Fruit fly (Drosophila melanogaster) whole organism, embryonic: Measurements from ENCODE around the gene ovm.

Experiments used
- CG1024 ChIP-seq: fragments of 200-800 bp; sonication (Bioruptor generic); IDR thresholded peaks from 2 replicates; pipeline ENCODE4 v1.3.6; 2022; ENCODE audit warnings: missing biosample characterization, missing genetic modification characterization
- CG11247 ChIP-seq: fragments of 200-800 bp; sonication (Bioruptor generic); IDR thresholded peaks from 2 replicates; pipeline ENCODE4 v1.3.6; 2022; ENCODE audit warnings: missing biosample characterization, missing genetic modification characterization
- CG11695 ChIP-seq: fragments of 200-800 bp; sonication (Bioruptor generic); IDR thresholded peaks from 3 replicates; pipeline ENCODE4 v1.3.6; 2022; ENCODE audit warnings: missing biosample characterization, missing genetic modification characterization
- CG12942 ChIP-seq: fragments of 200-800 bp; sonication (Bioruptor generic); optimal IDR thresholded peaks from 3 replicates; lab custom pipeline; 2016; ENCODE audit warnings: missing biosample characterization, missing genetic modification characterization
- CG13287 ChIP-seq: fragments of 200-800 bp; sonication (Bioruptor generic); IDR thresholded peaks from 2 replicates; pipeline ENCODE4 v1.3.6; 2022; ENCODE audit warnings: missing biosample characterization, missing genetic modification characterization; ENCODE audit not compliant: partially characterized antibody
- CG14014 ChIP-seq: fragments of 200-800 bp; sonication (Bioruptor generic); IDR thresholded peaks from 2 replicates; pipeline ENCODE4 v1.3.6; 2022; ENCODE audit warnings: missing biosample characterization, missing genetic modification characterization
- CG1603 ChIP-seq: fragments of 200-800 bp; sonication (Bioruptor generic); optimal IDR thresholded peaks from 2 replicates; lab custom pipeline; 2019; ENCODE audit warnings: missing biosample characterization, mild to moderate bottlenecking, missing genetic modification characterization, moderate library complexity
- CG16813 ChIP-seq: fragments of 200-800 bp; sonication (Bioruptor generic); IDR thresholded peaks from 3 replicates; pipeline ENCODE4 v1.3.6; 2022; ENCODE audit warnings: missing biosample characterization, missing genetic modification characterization; ENCODE audit not compliant: partially characterized antibody
- CG2116 ChIP-seq: fragments of 200-800 bp; sonication (Bioruptor generic); optimal IDR thresholded peaks from 3 replicates; lab custom pipeline; 2018; ENCODE audit warnings: missing biosample characterization, mild to moderate bottlenecking, missing genetic modification characterization
- CG3065 ChIP-seq: fragments of 200-800 bp; sonication (Bioruptor generic); optimal IDR thresholded peaks from 2 replicates; lab custom pipeline; 2016; ENCODE audit warnings: missing biosample characterization, missing genetic modification characterization
- CG4282 ChIP-seq: fragments of 200-800 bp; sonication (Bioruptor generic); optimal IDR thresholded peaks from 2 replicates; lab custom pipeline; 2016; ENCODE audit warnings: missing biosample characterization, missing genetic modification characterization
- CG4617 ChIP-seq: fragments of 200-800 bp; sonication (Bioruptor generic); optimal IDR thresholded peaks from 3 replicates; lab custom pipeline; 2016; ENCODE audit warnings: missing biosample characterization, missing genetic modification characterization, borderline replicate concordance
- CG5245 ChIP-seq: fragments of 200-800 bp; sonication (Bioruptor generic); optimal IDR thresholded peaks from 3 replicates; lab custom pipeline; 2016; ENCODE audit warnings: missing biosample characterization, missing genetic modification characterization
- CG7556 ChIP-seq: fragments of 200-800 bp; sonication (Bioruptor generic); optimal IDR thresholded peaks from 2 replicates; lab custom pipeline; 2017; ENCODE audit warnings: missing biosample characterization, mild to moderate bottlenecking, missing genetic modification characterization
- CG7987 ChIP-seq: fragments of 200-800 bp; sonication (Bioruptor generic); optimal IDR thresholded peaks from 2 replicates; lab custom pipeline; 2018; ENCODE audit warnings: missing biosample characterization, mild to moderate bottlenecking, missing genetic modification characterization, moderate library complexity
- CG8089 ChIP-seq: fragments of 200-800 bp; sonication (Bioruptor generic); optimal IDR thresholded peaks from 3 replicates; lab custom pipeline; 2016; ENCODE audit warnings: missing biosample characterization, missing genetic modification characterization
- CG9727 ChIP-seq: fragments of 200-800 bp; sonication (Bioruptor generic); optimal IDR thresholded peaks from 3 replicates; lab custom pipeline; 2017; ENCODE audit warnings: missing biosample characterization, mild to moderate bottlenecking, missing genetic modification characterization
- CG9797 ChIP-seq: fragments of 200-800 bp; sonication (Bioruptor generic); optimal IDR thresholded peaks from 3 replicates; lab custom pipeline; 2018; ENCODE audit warnings: missing biosample characterization, mild to moderate bottlenecking, missing genetic modification characterization
- D19A ChIP-seq: fragments of 200-800 bp; optimal IDR thresholded peaks from 3 replicates; lab custom pipeline; 2019; ENCODE audit warnings: missing biosample characterization, mild to moderate bottlenecking, missing genetic modification characterization, moderate library complexity
- Dad ChIP-seq: fragments of 200-800 bp; sonication (Bioruptor generic); optimal IDR thresholded peaks from 3 replicates; lab custom pipeline; 2016; ENCODE audit warnings: missing biosample characterization, missing genetic modification characterization
- Dbx ChIP-seq: fragments of 200-800 bp; sonication (Bioruptor generic); IDR thresholded peaks from 3 replicates; pipeline ENCODE4 v1.3.6; 2022; ENCODE audit warnings: missing biosample characterization, missing genetic modification characterization
- Dfd ChIP-seq, 2 experiments: fragments of >200 bp; optimal IDR thresholded peaks; 2 replicates each; lab custom pipeline; 2017; ENCODE audit warnings: missing biosample characterization in 2 of 2, missing genetic modification characterization in 2 of 2
- Dp ChIP-seq: fragments of 200-800 bp; sonication (Bioruptor generic); optimal IDR thresholded peaks from 2 replicates; lab custom pipeline; 2018; ENCODE audit warnings: missing biosample characterization, mild to moderate bottlenecking, missing genetic modification characterization, moderate library complexity
- Drgx ChIP-seq: fragments of 200-800 bp; sonication (Bioruptor generic); IDR thresholded peaks from 2 replicates; pipeline ENCODE4 v1.3.6; 2022; ENCODE audit warnings: missing biosample characterization, missing genetic modification characterization
- ERR ChIP-seq: fragments of 200-800 bp; sonication (Bioruptor generic); optimal IDR thresholded peaks from 2 replicates; lab custom pipeline; 2016; ENCODE audit warnings: missing biosample characterization, missing genetic modification characterization
- HLH3B ChIP-seq: fragments of 200-800 bp; sonication (Bioruptor generic); IDR thresholded peaks from 2 replicates; pipeline ENCODE4 v1.3.6; 2022; ENCODE audit warnings: missing biosample characterization, missing genetic modification characterization
- MBD-R2 ChIP-seq: fragments of 200-800 bp; sonication (Bioruptor generic); IDR thresholded peaks from 2 replicates; pipeline ENCODE4 v1.3.6; 2022; ENCODE audit warnings: missing biosample characterization, missing genetic modification characterization
- MTF-1 ChIP-seq: fragments of 200-800 bp; sonication (Bioruptor generic); optimal IDR thresholded peaks from 2 replicates; lab custom pipeline; 2018; ENCODE audit warnings: missing biosample characterization, mild to moderate bottlenecking, missing genetic modification characterization, borderline replicate concordance
- Max ChIP-seq: fragments of 200-800 bp; sonication (Bioruptor generic); optimal IDR thresholded peaks from 2 replicates; lab custom pipeline; 2016; ENCODE audit warnings: missing biosample characterization, mild to moderate bottlenecking, missing genetic modification characterization
- NFAT ChIP-seq: fragments of 200-800 bp; sonication (Bioruptor generic); IDR thresholded peaks from 2 replicates; pipeline ENCODE4 v1.3.6; 2022; ENCODE audit warnings: missing biosample characterization, missing genetic modification characterization
- Pdp1 ChIP-seq, 2 experiments: fragments of 200-800 bp; sonication (Bioruptor generic); optimal IDR thresholded peaks; 3 replicates each; lab custom pipeline; 2016; ENCODE audit warnings: missing biosample characterization in 2 of 2, missing genetic modification characterization in 2 of 2, mild to moderate bottlenecking in 1 of 2, moderate library complexity in 1 of 2
- Six4 ChIP-seq: fragments of 200-800 bp; sonication (Bioruptor generic); optimal IDR thresholded peaks from 2 replicates; lab custom pipeline; 2016; ENCODE audit warnings: missing biosample characterization, missing genetic modification characterization
- Sry-β ChIP-seq: fragments of 200-800 bp; sonication (Bioruptor generic); optimal IDR thresholded peaks from 2 replicates; lab custom pipeline; 2018; ENCODE audit warnings: missing biosample characterization, mild to moderate bottlenecking, missing genetic modification characterization, moderate library complexity
- Trl ChIP-seq, 3 experiments: fragments of >200 bp in 2 of 3; fragments of 200-800 bp in 1 of 3; sonication (Bioruptor generic) in 1 of 3; optimal IDR thresholded peaks; 2 replicates in 1 of 3; 3 replicates in 2 of 3; lab custom pipeline; 2016 to 2017; ENCODE audit warnings: missing biosample characterization in 1 of 3, missing genetic modification characterization in 1 of 3
- Vsx1 ChIP-seq: fragments of 200-800 bp; sonication (Bioruptor generic); optimal IDR thresholded peaks from 2 replicates; lab custom pipeline; 2017; ENCODE audit warnings: missing biosample characterization, mild to moderate bottlenecking, missing genetic modification characterization, missing genetic modification reagents
- ac ChIP-seq: fragments of 200-800 bp; sonication (Bioruptor generic); optimal IDR thresholded peaks from 3 replicates; lab custom pipeline; 2017; ENCODE audit warnings: missing biosample characterization, mild to moderate bottlenecking, missing genetic modification characterization
- az2 ChIP-seq: fragments of 200-800 bp; sonication (Bioruptor generic); optimal IDR thresholded peaks from 3 replicates; lab custom pipeline; 2016; ENCODE audit warnings: missing biosample characterization, missing genetic modification characterization
- dan ChIP-seq: fragments of 200-800 bp; sonication (Bioruptor generic); IDR thresholded peaks from 2 replicates; pipeline ENCODE4 v1.3.6; 2022; ENCODE audit warnings: missing biosample characterization, missing genetic modification characterization
- fd102C ChIP-seq: fragments of 200-800 bp; sonication (Bioruptor generic); optimal IDR thresholded peaks from 2 replicates; lab custom pipeline; 2018; ENCODE audit warnings: missing biosample characterization, mild to moderate bottlenecking, missing genetic modification characterization, moderate library complexity
- hbn ChIP-seq: fragments of 200-800 bp; sonication (Bioruptor generic); IDR thresholded peaks from 2 replicates; pipeline ENCODE4 v1.3.6; 2022; ENCODE audit warnings: missing biosample characterization, missing genetic modification characterization; ENCODE audit not compliant: partially characterized antibody
- hkb ChIP-seq, 2 experiments: fragments of 200-800 bp in 1 of 2; fragments of >200 bp in 1 of 2; sonication (Bioruptor generic) in 1 of 2; IDR thresholded peaks in 1 of 2; optimal IDR thresholded peaks in 1 of 2; 2 replicates each; pipeline versions ENCODE4 v1.3.6 to Lab custom; 2017 to 2022; ENCODE audit warnings: missing biosample characterization in 1 of 2, missing genetic modification characterization in 1 of 2
- jumu ChIP-seq: fragments of 200-800 bp; sonication (Bioruptor generic); optimal IDR thresholded peaks from 3 replicates; lab custom pipeline; 2016; ENCODE audit warnings: missing biosample characterization, missing genetic modification characterization
- ken ChIP-seq: fragments of 200-800 bp; sonication (Bioruptor generic); IDR thresholded peaks from 3 replicates; pipeline ENCODE4 v1.3.6; 2022; ENCODE audit warnings: missing biosample characterization, missing genetic modification characterization
- maf-S ChIP-seq: fragments of 200-800 bp; sonication (Bioruptor generic); optimal IDR thresholded peaks from 2 replicates; lab custom pipeline; 2016; ENCODE audit warnings: missing biosample characterization, missing genetic modification characterization
- odd ChIP-seq: fragments of 200-800 bp; sonication (Bioruptor generic); optimal IDR thresholded peaks from 2 replicates; lab custom pipeline; 2017; ENCODE audit warnings: missing biosample characterization, mild to moderate bottlenecking, missing genetic modification characterization
- repo ChIP-seq: fragments of 200-800 bp; sonication (Bioruptor generic); optimal IDR thresholded peaks from 2 replicates; lab custom pipeline; 2016; ENCODE audit warnings: missing biosample characterization, missing genetic modification characterization
- rib ChIP-seq: fragments of 200-800 bp; sonication (Bioruptor generic); IDR thresholded peaks from 2 replicates; pipeline ENCODE4 v1.3.6; 2022; ENCODE audit warnings: missing biosample characterization, missing genetic modification characterization
- sens ChIP-seq: fragments of 200-800 bp; sonication (Bioruptor generic); peaks from one replicate; lab custom pipeline; 2016; ENCODE audit warnings: missing biosample characterization, missing genetic modification characterization
- slp2 ChIP-seq: fragments of 200-800 bp; sonication (Bioruptor generic); optimal IDR thresholded peaks from 2 replicates; lab custom pipeline; 2016; ENCODE audit warnings: missing biosample characterization, missing genetic modification characterization
- sr ChIP-seq: fragments of 200-800 bp; sonication (Bioruptor generic); IDR thresholded peaks from 3 replicates; pipeline ENCODE4 v1.3.6; 2022; ENCODE audit warnings: missing biosample characterization, missing genetic modification characterization
- yki ChIP-seq: fragments of >200 bp; optimal IDR thresholded peaks from 3 replicates; lab custom pipeline; 2018
- zf30C ChIP-seq: fragments of 200-800 bp; sonication (Bioruptor generic); optimal IDR thresholded peaks from 3 replicates; lab custom pipeline; 2018; ENCODE audit warnings: missing biosample characterization, mild to moderate bottlenecking, missing genetic modification characterization

ovm gene

DNA sequence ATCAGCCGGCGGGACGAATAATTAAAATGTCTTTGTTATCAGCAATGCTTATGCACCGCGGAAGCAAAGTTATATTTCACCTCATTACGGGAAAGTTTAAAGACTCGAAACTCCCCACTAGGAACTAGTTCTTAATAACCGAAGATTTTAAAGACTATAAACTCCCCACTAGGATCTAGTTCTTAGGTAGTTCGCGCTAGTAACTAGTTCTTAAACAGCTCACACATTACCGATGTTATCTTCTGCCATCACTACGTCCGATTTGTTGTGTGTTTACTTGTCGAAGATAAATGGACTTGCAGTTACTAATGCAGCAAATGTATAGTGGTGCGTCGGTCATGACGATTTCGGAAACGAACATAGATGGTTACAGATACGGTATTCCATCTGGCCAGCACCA, 2.3 kb upstream of the ovm start, which contains the start of the genes CG31974 and CG11454 (continued):
- no peak for TF ChIP-seq Vsx1
- no peak for TF ChIP-seq rib (GFP tag; lab: Robert Waterston, UW)
- TF ChIP-seq ken (GFP tag; lab: Robert Waterston, UW) = no peak
- no peak for TF ChIP-seq HLH3B (GFP tag; lab: Robert Waterston, UW)
- no peak for TF ChIP-seq sr (GFP tag; lab: Robert Waterston, UW)
- TF ChIP-seq CG9797 (GFP tag; lab: Kevin White, UChicago) = no peak
- TF ChIP-seq yki = no peak
- no peak for TF ChIP-seq Max
- no peak for TF ChIP-seq ERR
- no peak for TF ChIP-seq Dad (GFP tag; lab: Kevin White, UChicago)
- TF ChIP-seq az2 = no peak
- TF ChIP-seq CG5245 = no peak
- no peak for TF ChIP-seq CG12942 (GFP tag; lab: Kevin White, UChicago)
- no peak for TF ChIP-seq NFAT (GFP tag; lab: Robert Waterston, UW)
- TF ChIP-seq Six4 (GFP tag; lab: Kevin White, UChicago) = no peak
- TF ChIP-seq hbn = peak; percentile 92
- peak; percentile 68 for TF ChIP-seq CG4617
- TF ChIP-seq CG13287 (GFP tag; lab: Robert Waterston, UW) = peak; percentile 97
- TF ChIP-seq MBD-R2 = peak; percentile 76
- TF ChIP-seq hkb (optimal IDR thresholded peaks at IDR 0.05; lab: Kevin White, UChicago) = no peak
- TF ChIP-seq hkb (GFP tag; IDR thresholded peaks at IDR 0.05; lab: Robert Waterston, UW) = no peak
- TF ChIP-seq CG7987 = peak; percentile 14
- TF ChIP-seq jumu (GFP tag; lab: Kevin White, UChicago) = no peak
- TF ChIP-seq dan (GFP tag; lab: Robert Waterston, UW) = no peak
- no peak for TF ChIP-seq sens (GFP tag; lab: Kevin White, UChicago)
- no peak for TF ChIP-seq CG1024 (GFP tag; lab: Robert Waterston, UW)
- TF ChIP-seq ac (GFP tag; lab: Kevin White, UChicago) = no peak
- TF ChIP-seq CG7556 = no peak
- no peak for TF ChIP-seq CG8089
- peak; percentile 29 for TF ChIP-seq CG2116 (GFP tag; lab: Kevin White, UChicago)
- TF ChIP-seq repo (GFP tag; lab: Kevin White, UChicago) = no peak
- TF ChIP-seq D19A (tag; lab: Kevin White, UChicago) = no peak
- TF ChIP-seq Dp (GFP tag; lab: Kevin White, UChicago) = peak; percentile 85
- no peak for TF ChIP-seq MTF-1 (GFP tag; lab: Kevin White, UChicago)
- no peak for TF ChIP-seq odd (GFP tag; lab: Kevin White, UChicago)
- no peak for TF ChIP-seq CG11695 (GFP tag; lab: Robert Waterston, UW)
- peak; percentile 65 for TF ChIP-seq CG1603
- no peak for TF ChIP-seq Dfd (GFP tag; optimal IDR thresholded peaks at IDR 0.05; lab: Kevin White, UChicago)
- no peak for TF ChIP-seq CG4282
- no peak for TF ChIP-seq CG14014 (GFP tag; lab: Robert Waterston, UW)
- no peak for TF ChIP-seq Trl (optimal IDR thresholded peaks at IDR 0.05; lab: Kevin White, UChicago)
- no peak for TF ChIP-seq Trl (GFP tag; optimal IDR thresholded peaks at IDR 0.05; lab: Kevin White, UChicago)
- peak in 1 of 2 experiments; percentile 63 for TF ChIP-seq Pdp1 (GFP tag; optimal IDR thresholded peaks at IDR 0.05; lab: Kevin White, UChicago)
- TF ChIP-seq slp2 = no peak
- TF ChIP-seq CG16813 (GFP tag; lab: Robert Waterston, UW) = peak; percentile 67; the same call in 2 of the 3 replicates
- no peak for TF ChIP-seq fd102C (GFP tag; lab: Kevin White, UChicago)
- no peak for TF ChIP-seq Drgx (GFP tag; lab: Robert Waterston, UW)
- TF ChIP-seq CG3065 (GFP tag; lab: Kevin White, UChicago) = no peak
- TF ChIP-seq Dbx (GFP tag; lab: Robert Waterston, UW) = no peak
- peak; percentile 44 for TF ChIP-seq Sry-β (GFP tag; lab: Kevin White, UChicago)
- no peak for TF ChIP-seq CG9727 (GFP tag; lab: Kevin White, UChicago)
- no peak for TF ChIP-seq maf-S (GFP tag; lab: Kevin White, UChicago)
- TF ChIP-seq zf30C (GFP tag; lab: Kevin White, UChicago) = no peak
- TF ChIP-seq CG11247 (GFP tag; lab: Robert Waterston, UW) = no peak
